Fruit fly (Drosophila melanogaster): ENCODE data around the gene Prosalpha2.

The Prosalpha2 gene

DNA sequence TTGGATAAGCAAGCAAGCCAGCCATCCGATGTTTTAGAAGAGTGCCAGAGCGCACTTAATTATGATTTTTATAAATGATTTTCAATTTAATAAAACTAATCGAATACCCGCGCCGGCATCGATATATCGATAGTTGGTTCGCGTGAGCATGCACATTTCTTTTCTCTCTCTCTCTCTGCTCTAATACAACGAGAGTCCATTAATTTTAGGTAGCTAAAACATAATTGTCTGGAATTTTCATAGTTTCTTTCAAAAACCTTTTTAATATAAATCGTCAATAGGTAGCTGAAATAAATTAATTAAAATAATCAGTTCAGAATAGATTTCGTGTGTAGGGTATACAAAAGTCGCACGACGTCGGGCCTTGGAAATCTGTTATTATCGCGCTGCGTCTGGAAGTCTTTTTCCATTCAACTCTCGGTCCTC lies 17.8 kb downstream of the Prosalpha2 start, which contains the start of gene CG18549 (continued):
- TF ChIP-seq CG10654 (GFP tag; optimal IDR thresholded peaks at IDR 0.05), result peak; percentile 100
- TF ChIP-seq CG17361 (GFP tag; IDR thresholded peaks at IDR 0.05), result peak; percentile 100
- peak; percentile 100 for TF ChIP-seq zen (tag; optimal IDR thresholded peaks at IDR 0.05)
- TF ChIP-seq inv (GFP tag; IDR thresholded peaks at IDR 0.05; ENCODE audit: partially characterized antibody), result peak; percentile 68
- TF ChIP-seq Asciz (GFP tag; optimal IDR thresholded peaks at IDR 0.05), result peak; percentile 100
- no peak for TF ChIP-seq D (optimal IDR thresholded peaks at IDR 0.05)
- peak; percentile 100 for TF ChIP-seq D (GFP tag; optimal IDR thresholded peaks at IDR 0.05)
- peak; percentile 100 for TF ChIP-seq Aef1 (GFP tag; IDR thresholded peaks at IDR 0.05)
- TF ChIP-seq CG34224 (GFP tag; IDR thresholded peaks at IDR 0.05; ENCODE audit: partially characterized antibody), result peak; percentile 89
- peak; percentile 85 for TF ChIP-seq Scr (GFP tag; IDR thresholded peaks at IDR 0.05; ENCODE audit: partially characterized antibody)
- TF ChIP-seq CG9932 (GFP tag; IDR thresholded peaks at IDR 0.05), result peak; percentile 99
- TF ChIP-seq dysf (GFP tag; IDR thresholded peaks at IDR 0.05), result peak; percentile 100
- TF ChIP-seq CG1024 (GFP tag; IDR thresholded peaks at IDR 0.05), result peak; percentile 98
- TF ChIP-seq Ravus (GFP tag; IDR thresholded peaks at IDR 0.05), result peak; percentile 99
- TF ChIP-seq CG8478 (optimal IDR thresholded peaks at IDR 0.05), result no peak
- TF ChIP-seq CG5953 (GFP tag; IDR thresholded peaks at IDR 0.05), result peak; percentile 100
- TF ChIP-seq CG3995 (GFP tag; optimal IDR thresholded peaks at IDR 0.05), result peak; percentile 87
- peak; percentile 44 to 81 for TF ChIP-seq crp (GFP tag; optimal IDR thresholded peaks at IDR 0.05)
- peak; percentile 97 for TF ChIP-seq ssp (GFP tag; IDR thresholded peaks at IDR 0.05)
- TF ChIP-seq otp (GFP tag; IDR thresholded peaks at IDR 0.05), result peak; percentile 100
- TF ChIP-seq CG9727 (GFP tag; optimal IDR thresholded peaks at IDR 0.05), result peak; percentile 100
- TF ChIP-seq CG14965 (GFP tag; optimal IDR thresholded peaks at IDR 0.05; ENCODE audit: borderline replicate concordance), result peak; percentile 92
- peak; percentile 99 for TF ChIP-seq CG3281 (GFP tag; optimal IDR thresholded peaks at IDR 0.05)
- peak; percentile 99 for TF ChIP-seq CG4854 (GFP tag; optimal IDR thresholded peaks at IDR 0.05)
- peak; percentile 99 for TF ChIP-seq CG6175 (GFP tag; IDR thresholded peaks at IDR 0.05)
- peak; percentile 75 for TF ChIP-seq knrl (GFP tag; IDR thresholded peaks at IDR 0.05; ENCODE audit: partially characterized antibody)
- TF ChIP-seq CG15269 (tag; optimal IDR thresholded peaks at IDR 0.05), result peak; percentile 100
- TF ChIP-seq CG7987 (GFP tag; optimal IDR thresholded peaks at IDR 0.05), result peak; percentile 99
- TF ChIP-seq CG33557 (GFP tag; optimal IDR thresholded peaks at IDR 0.05), result peak; percentile 100
- peak; percentile 100 for TF ChIP-seq Chrac-16 (GFP tag; optimal IDR thresholded peaks at IDR 0.05)
- peak; percentile 100 for TF ChIP-seq unpg (GFP tag; optimal IDR thresholded peaks at IDR 0.05)
- TF ChIP-seq ken (GFP tag; IDR thresholded peaks at IDR 0.05), result peak; percentile 100
- TF ChIP-seq CG15479 (GFP tag; optimal IDR thresholded peaks at IDR 0.05), result peak; percentile 71
- TF ChIP-seq CG6854 (GFP tag; optimal IDR thresholded peaks at IDR 0.05), result peak; percentile 100
- TF ChIP-seq sens-2 (GFP tag; IDR thresholded peaks at IDR 0.05), result peak; percentile 100
- TF ChIP-seq fd3F (GFP tag; optimal IDR thresholded peaks at IDR 0.05), result peak; percentile 99
- peak; percentile 100 for TF ChIP-seq CG17328 (GFP tag; IDR thresholded peaks at IDR 0.05)
- peak; percentile 100 for TF ChIP-seq CG2875 (GFP tag; optimal IDR thresholded peaks at IDR 0.05)
- peak; percentile 98 for TF ChIP-seq dm (GFP tag; optimal IDR thresholded peaks at IDR 0.05)
- no peak for TF ChIP-seq cg (GFP tag; optimal IDR thresholded peaks at IDR 0.05)
- TF ChIP-seq tup (GFP tag; optimal IDR thresholded peaks at IDR 0.05), result peak; percentile 99
- TF ChIP-seq CG10565 (GFP tag; optimal IDR thresholded peaks at IDR 0.05), result peak; percentile 98
- peak; percentile 100 for TF ChIP-seq Dek (tag; optimal IDR thresholded peaks at IDR 0.05)
- TF ChIP-seq bbx (GFP tag; IDR thresholded peaks at IDR 0.05; ENCODE audit: partially characterized antibody), result peak; percentile 76
- peak; percentile 99 for TF ChIP-seq shn (GFP tag; optimal IDR thresholded peaks at IDR 0.05)
- TF ChIP-seq CG16813 (GFP tag; IDR thresholded peaks at IDR 0.05; ENCODE audit: partially characterized antibody), result peak; percentile 80
- peak; percentile 96 for TF ChIP-seq TFAM (GFP tag; optimal IDR thresholded peaks at IDR 0.05)
- peak; percentile 99 for TF ChIP-seq kah (GFP tag; optimal IDR thresholded peaks at IDR 0.05)
- peak; percentile 100 for TF ChIP-seq CG2712 (tag; optimal IDR thresholded peaks at IDR 0.05)
- TF ChIP-seq grn (GFP tag; optimal IDR thresholded peaks at IDR 0.05), result peak; percentile 97

Data from whole organism, embryonic.